Worm (Caenorhabditis elegans): Measurements from ENCODE around the gene K07B1.4.
A peak's percentile ranks its signal among the peaks of the same experiment; 100 is the strongest.

ce11 chrV:9342965-9343628 lies 14.3 kb downstream of the K07B1.4 start:
- TF ChIP-seq unc-130 (GFP tag; optimal IDR thresholded peaks at IDR 0.05): no peak
- TF ChIP-seq nhr-42 (GFP tag; IDR thresholded peaks at IDR 0.05): peak; percentile 84
- no peak for TF ChIP-seq mdl-1 (tag; optimal IDR thresholded peaks at IDR 0.05)
- no peak for TF ChIP-seq hif-1 (tag; optimal IDR thresholded peaks at IDR 0.05)
- no peak for TF ChIP-seq lir-3 (tag; optimal IDR thresholded peaks at IDR 0.05)
- TF ChIP-seq lin-13 (GFP tag; optimal IDR thresholded peaks at IDR 0.05): no peak
- TF ChIP-seq F26F4.8 (GFP tag; conservative IDR thresholded peaks at IDR 0.05): no peak
- no peak for TF ChIP-seq skn-1 (tag; optimal IDR thresholded peaks at IDR 0.05)
- peak in 1 of 2 experiments; percentile 91 for TF ChIP-seq unc-62 (GFP tag; optimal IDR thresholded peaks at IDR 0.05 in 1 of 2)
- no peak for TF ChIP-seq unc-62 (tag; optimal IDR thresholded peaks at IDR 0.05)
- TF ChIP-seq dve-1 (tag; optimal IDR thresholded peaks at IDR 0.05; ENCODE audit: insufficient read depth): peak; percentile 9
- no peak for TF ChIP-seq cey-2 (tag; optimal IDR thresholded peaks at IDR 0.05; ENCODE audit: borderline replicate concordance, insufficient read depth)
- TF ChIP-seq snpc-1.2 (GFP tag; IDR thresholded peaks at IDR 0.05): peak; percentile 69
- no peak for TF ChIP-seq mxl-3 (GFP tag; optimal IDR thresholded peaks at IDR 0.05)
